Fruit fly (Drosophila melanogaster) whole organism, embryonic: ENCODE data around the gene CG32983.
A peak's percentile ranks its signal among the peaks of the same experiment; 100 is the strongest.

Source experiments
- Abd-B ChIP-seq: fragments of 200-800 bp; sonication (Bioruptor generic); optimal IDR thresholded peaks from 2 replicates; lab custom pipeline; 2018; ENCODE audit warnings: missing biosample characterization, mild to moderate bottlenecking, missing genetic modification characterization, moderate library complexity
- Ada2b ChIP-seq: fragments of 200-800 bp; sonication (Bioruptor generic); IDR thresholded peaks from 2 replicates; pipeline ENCODE4 v1.3.6; 2022; ENCODE audit warnings: missing biosample characterization, missing genetic modification characterization
- B-H2 ChIP-seq: fragments of 200-800 bp; sonication (Bioruptor generic); optimal IDR thresholded peaks from 2 replicates; lab custom pipeline; 2018; ENCODE audit warnings: missing biosample characterization, mild to moderate bottlenecking, missing genetic modification characterization
- Bteb2 ChIP-seq: fragments of 200-800 bp; sonication (Bioruptor generic); optimal IDR thresholded peaks from 2 replicates; lab custom pipeline; 2016; ENCODE audit warnings: missing biosample characterization, missing genetic modification characterization
- CG10431 ChIP-seq: fragments of 200-800 bp; sonication (Bioruptor generic); optimal IDR thresholded peaks from 3 replicates; lab custom pipeline; 2018; ENCODE audit warnings: missing biosample characterization, mild to moderate bottlenecking, missing genetic modification characterization
- CG10565 ChIP-seq: fragments of 200-800 bp; sonication (Bioruptor generic); optimal IDR thresholded peaks from 3 replicates; lab custom pipeline; 2016; ENCODE audit warnings: missing biosample characterization, mild to moderate bottlenecking, missing genetic modification characterization
- CG11085 ChIP-seq: fragments of 200-800 bp; sonication (Bioruptor generic); IDR thresholded peaks from 2 replicates; pipeline ENCODE4 v1.3.6; 2022; ENCODE audit warnings: missing biosample characterization, missing genetic modification characterization
- CG13296 ChIP-seq: fragments of 200-800 bp; sonication (Bioruptor generic); optimal IDR thresholded peaks from 3 replicates; lab custom pipeline; 2018; ENCODE audit warnings: missing biosample characterization, mild to moderate bottlenecking, missing genetic modification characterization
- CG14014 ChIP-seq: fragments of 200-800 bp; sonication (Bioruptor generic); IDR thresholded peaks from 2 replicates; pipeline ENCODE4 v1.3.6; 2022; ENCODE audit warnings: missing biosample characterization, missing genetic modification characterization
- CG14965 ChIP-seq: fragments of 200-800 bp; sonication (Bioruptor generic); optimal IDR thresholded peaks from 2 replicates; lab custom pipeline; 2016; ENCODE audit warnings: missing biosample characterization, missing genetic modification characterization, borderline replicate concordance
- CG15479 ChIP-seq: fragments of 200-800 bp; sonication (Bioruptor generic); optimal IDR thresholded peaks from 3 replicates; lab custom pipeline; 2019; ENCODE audit warnings: missing biosample characterization, mild to moderate bottlenecking, missing genetic modification characterization, moderate library complexity
- CG16779 ChIP-seq: fragments of 200-800 bp; sonication (Bioruptor generic); IDR thresholded peaks from 2 replicates; pipeline ENCODE4 v1.3.6; 2022; ENCODE audit warnings: missing biosample characterization, missing genetic modification characterization
- CG16815 ChIP-seq: fragments of 200-800 bp; sonication (Bioruptor generic); optimal IDR thresholded peaks from 3 replicates; lab custom pipeline; 2017; ENCODE audit warnings: missing biosample characterization, mild to moderate bottlenecking, missing genetic modification characterization
- CG17829 ChIP-seq: fragments of 200-800 bp; optimal IDR thresholded peaks from 2 replicates; lab custom pipeline; 2019; ENCODE audit warnings: missing biosample characterization, mild to moderate bottlenecking, missing genetic modification characterization, moderate library complexity
- CG2678 ChIP-seq: fragments of 200-800 bp; sonication (Bioruptor generic); optimal IDR thresholded peaks from 3 replicates; lab custom pipeline; 2019; ENCODE audit warnings: missing biosample characterization, mild to moderate bottlenecking, missing genetic modification characterization, moderate library complexity
- CG34224 ChIP-seq: fragments of 200-800 bp; sonication (Bioruptor generic); IDR thresholded peaks from 3 replicates; pipeline ENCODE4 v1.3.6; 2022; ENCODE audit warnings: missing biosample characterization, missing genetic modification characterization; ENCODE audit not compliant: partially characterized antibody
- CG34376 ChIP-seq: fragments of 200-800 bp; sonication (Bioruptor generic); optimal IDR thresholded peaks from 2 replicates; lab custom pipeline; 2018; ENCODE audit warnings: missing biosample characterization, mild to moderate bottlenecking, missing genetic modification characterization
- CG4854 ChIP-seq: fragments of 200-800 bp; sonication (Bioruptor generic); optimal IDR thresholded peaks from 2 replicates; lab custom pipeline; 2016; ENCODE audit warnings: missing biosample characterization, missing genetic modification characterization, inconsistent platforms
- CG6683 ChIP-seq: fragments of 200-800 bp; sonication (Bioruptor generic); optimal IDR thresholded peaks from 2 replicates; lab custom pipeline; 2017; ENCODE audit warnings: missing biosample characterization, mild to moderate bottlenecking, missing genetic modification characterization, missing genetic modification reagents
- CG7271 ChIP-seq: fragments of 200-800 bp; sonication (Bioruptor generic); optimal IDR thresholded peaks from 2 replicates; lab custom pipeline; 2018; ENCODE audit warnings: missing biosample characterization, mild to moderate bottlenecking, missing genetic modification characterization, moderate library complexity
- CG8089 ChIP-seq: fragments of 200-800 bp; sonication (Bioruptor generic); optimal IDR thresholded peaks from 3 replicates; lab custom pipeline; 2016; ENCODE audit warnings: missing biosample characterization, missing genetic modification characterization
- CG8281 ChIP-seq: fragments of 200-800 bp; sonication (Bioruptor generic); optimal IDR thresholded peaks from 2 replicates; lab custom pipeline; 2018; ENCODE audit warnings: missing biosample characterization, mild to moderate bottlenecking, missing genetic modification characterization, moderate library complexity
- CG8924 ChIP-seq: fragments of 200-800 bp; optimal IDR thresholded peaks from 3 replicates; lab custom pipeline; 2019; ENCODE audit warnings: missing biosample characterization, mild to moderate bottlenecking, missing genetic modification characterization, moderate library complexity
- CG9437 ChIP-seq: fragments of 200-800 bp; sonication (Bioruptor generic); optimal IDR thresholded peaks from 2 replicates; lab custom pipeline; 2018; ENCODE audit warnings: missing biosample characterization, mild to moderate bottlenecking, missing genetic modification characterization
- D19A ChIP-seq: fragments of 200-800 bp; optimal IDR thresholded peaks from 3 replicates; lab custom pipeline; 2019; ENCODE audit warnings: missing biosample characterization, mild to moderate bottlenecking, missing genetic modification characterization, moderate library complexity
- Dp ChIP-seq: fragments of 200-800 bp; sonication (Bioruptor generic); optimal IDR thresholded peaks from 2 replicates; lab custom pipeline; 2018; ENCODE audit warnings: missing biosample characterization, mild to moderate bottlenecking, missing genetic modification characterization, moderate library complexity
- HLH3B ChIP-seq: fragments of 200-800 bp; sonication (Bioruptor generic); IDR thresholded peaks from 2 replicates; pipeline ENCODE4 v1.3.6; 2022; ENCODE audit warnings: missing biosample characterization, missing genetic modification characterization
- Hr39 ChIP-seq: fragments of >200 bp; optimal IDR thresholded peaks from 2 replicates; lab custom pipeline; 2017
- Hr51 ChIP-seq, 2 experiments: fragments of 200-800 bp; sonication (Bioruptor generic); optimal IDR thresholded peaks; 2 replicates in 1 of 2; 3 replicates in 1 of 2; lab custom pipeline; 2016 to 2018; ENCODE audit warnings: missing biosample characterization in 2 of 2, missing genetic modification characterization in 2 of 2, mild to moderate bottlenecking in 1 of 2, moderate library complexity in 1 of 2
- Lhr ChIP-seq: fragments of 200-800 bp; sonication (Bioruptor generic); optimal IDR thresholded peaks from 3 replicates; lab custom pipeline; 2017; ENCODE audit warnings: mild to moderate bottlenecking, missing biosample characterization, missing genetic modification reagents, missing genetic modification characterization
- Max ChIP-seq: fragments of 200-800 bp; sonication (Bioruptor generic); optimal IDR thresholded peaks from 2 replicates; lab custom pipeline; 2016; ENCODE audit warnings: missing biosample characterization, mild to moderate bottlenecking, missing genetic modification characterization
- NFAT ChIP-seq: fragments of 200-800 bp; sonication (Bioruptor generic); IDR thresholded peaks from 2 replicates; pipeline ENCODE4 v1.3.6; 2022; ENCODE audit warnings: missing biosample characterization, missing genetic modification characterization
- NfI ChIP-seq: fragments of 200-800 bp; sonication (Bioruptor generic); optimal IDR thresholded peaks from 3 replicates; lab custom pipeline; 2018; ENCODE audit warnings: missing biosample characterization, mild to moderate bottlenecking, missing genetic modification characterization, moderate library complexity
- Pdp1 ChIP-seq, 2 experiments: fragments of 200-800 bp; sonication (Bioruptor generic); optimal IDR thresholded peaks; 3 replicates each; lab custom pipeline; 2016; ENCODE audit warnings: missing biosample characterization in 2 of 2, missing genetic modification characterization in 2 of 2, mild to moderate bottlenecking in 1 of 2, moderate library complexity in 1 of 2
- Sry-δ ChIP-seq: fragments of 200-800 bp; sonication (Bioruptor generic); optimal IDR thresholded peaks from 2 replicates; lab custom pipeline; 2016; ENCODE audit warnings: missing biosample characterization, missing genetic modification characterization
- ase ChIP-seq: fragments of 200-800 bp; sonication (Bioruptor generic); IDR thresholded peaks from 3 replicates; pipeline ENCODE4 v1.3.6; 2022; ENCODE audit warnings: missing biosample characterization, missing genetic modification characterization
- bcd ChIP-seq: fragments of 200-800 bp; sonication (Bioruptor generic); optimal IDR thresholded peaks from 2 replicates; lab custom pipeline; 2017; ENCODE audit warnings: missing biosample characterization, mild to moderate bottlenecking, missing genetic modification characterization
- bigmax ChIP-seq: fragments of 200-800 bp; sonication (Bioruptor generic); optimal IDR thresholded peaks from 2 replicates; lab custom pipeline; 2018; ENCODE audit warnings: missing biosample characterization, mild to moderate bottlenecking, missing genetic modification characterization
- dm ChIP-seq: fragments of 200-800 bp; sonication (Bioruptor generic); optimal IDR thresholded peaks from 3 replicates; lab custom pipeline; 2016; ENCODE audit warnings: missing biosample characterization, missing genetic modification characterization
- dmrt11E ChIP-seq: fragments of 200-800 bp; sonication (Bioruptor generic); optimal IDR thresholded peaks from 3 replicates; lab custom pipeline; 2018; ENCODE audit warnings: missing biosample characterization, mild to moderate bottlenecking, missing genetic modification characterization, moderate library complexity
- exex ChIP-seq: fragments of 200-800 bp; sonication (Bioruptor generic); optimal IDR thresholded peaks from 4 replicates; lab custom pipeline; 2018; ENCODE audit warnings: missing biosample characterization, mild to moderate bottlenecking, missing genetic modification characterization, moderate library complexity
- fd64A ChIP-seq: fragments of 200-800 bp; sonication (Bioruptor generic); optimal IDR thresholded peaks from 3 replicates; lab custom pipeline; 2018; ENCODE audit warnings: missing biosample characterization, mild to moderate bottlenecking, missing genetic modification characterization
- gro ChIP-seq: fragments of 200-800 bp; sonication (Bioruptor generic); optimal IDR thresholded peaks from 2 replicates; lab custom pipeline; 2016; ENCODE audit warnings: missing biosample characterization, missing genetic modification characterization
- gsb-n ChIP-seq: fragments of 200-800 bp; sonication (Bioruptor generic); optimal IDR thresholded peaks from 3 replicates; lab custom pipeline; 2018; ENCODE audit warnings: missing biosample characterization, mild to moderate bottlenecking, missing genetic modification characterization
- ind ChIP-seq: fragments of 200-800 bp; sonication (Bioruptor generic); optimal IDR thresholded peaks from 3 replicates; lab custom pipeline; 2016; ENCODE audit warnings: missing biosample characterization, missing genetic modification characterization
- mld ChIP-seq: fragments of 200-800 bp; sonication (Bioruptor generic); IDR thresholded peaks from 3 replicates; pipeline ENCODE4 v1.3.6; 2022; ENCODE audit warnings: missing biosample characterization, missing genetic modification characterization; ENCODE audit not compliant: partially characterized antibody
- pros ChIP-seq: fragments of 200-800 bp; sonication (Bioruptor generic); optimal IDR thresholded peaks from 3 replicates; lab custom pipeline; 2019; ENCODE audit warnings: missing biosample characterization, mild to moderate bottlenecking, missing genetic modification characterization, moderate library complexity
- row ChIP-seq: fragments of 200-800 bp; sonication (Bioruptor generic); IDR thresholded peaks from 3 replicates; pipeline ENCODE4 v1.3.6; 2022; ENCODE audit warnings: missing biosample characterization, missing genetic modification characterization
- vvl ChIP-seq: fragments of 200-800 bp; sonication (Bioruptor generic); IDR thresholded peaks from 2 replicates; pipeline ENCODE4 v1.3.6; 2022; ENCODE audit warnings: missing biosample characterization, missing genetic modification characterization
- zf30C ChIP-seq: fragments of 200-800 bp; sonication (Bioruptor generic); optimal IDR thresholded peaks from 3 replicates; lab custom pipeline; 2018; ENCODE audit warnings: missing biosample characterization, mild to moderate bottlenecking, missing genetic modification characterization
- zfh2 ChIP-seq: fragments of 200-800 bp; sonication (Bioruptor generic); optimal IDR thresholded peaks from 2 replicates; lab custom pipeline; 2016; ENCODE audit warnings: missing biosample characterization, missing genetic modification characterization

The CG32983 gene

dm6 chr2L:8852235-8852634 lies 13.4 kb upstream of the CG32983 start (continued):
- TF ChIP-seq zfh2: no peak
- no peak for TF ChIP-seq mld (GFP tag; lab: Robert Waterston, UW)
- TF ChIP-seq CG6683: peak; percentile 27
- TF ChIP-seq ase (GFP tag; lab: Robert Waterston, UW): no peak
- no peak for TF ChIP-seq Ada2b (GFP tag; lab: Robert Waterston, UW)
- TF ChIP-seq HLH3B (GFP tag; lab: Robert Waterston, UW): peak; percentile 47; the same call in 1 of the 2 replicates
- TF ChIP-seq Lhr (GFP tag; lab: Kevin White, UChicago): peak; percentile 59
- peak; percentile 12 for TF ChIP-seq exex
- TF ChIP-seq CG8281: peak; percentile 44
- peak; percentile 41 to 57 for TF ChIP-seq Pdp1 (GFP tag; optimal IDR thresholded peaks at IDR 0.05; lab: Kevin White, UChicago)
- TF ChIP-seq ind (GFP tag; lab: Kevin White, UChicago): no peak
- TF ChIP-seq CG8924: peak; percentile 77
- no peak for TF ChIP-seq CG14014 (GFP tag; lab: Robert Waterston, UW)
- no peak for TF ChIP-seq Hr39 (lab: Kevin White, UChicago)
- no peak for TF ChIP-seq CG9437 (GFP tag; lab: Kevin White, UChicago)
- TF ChIP-seq CG4854 (GFP tag; lab: Kevin White, UChicago): peak; percentile 15
- no peak for TF ChIP-seq CG34376 (GFP tag; lab: Kevin White, UChicago)
- no peak for TF ChIP-seq NFAT
- TF ChIP-seq bcd (GFP tag; lab: Kevin White, UChicago): peak; percentile 35
- no peak for TF ChIP-seq gro (GFP tag; lab: Kevin White, UChicago)
- peak; percentile 72 for TF ChIP-seq pros (GFP tag; lab: Kevin White, UChicago)
- TF ChIP-seq dmrt11E (tag; lab: Kevin White, UChicago): peak; percentile 89
- peak in 1 of 2 experiments; percentile 1 for TF ChIP-seq Hr51 (GFP tag; optimal IDR thresholded peaks at IDR 0.05; lab: Kevin White, UChicago)
- TF ChIP-seq bigmax (GFP tag; lab: Kevin White, UChicago): no peak
- TF ChIP-seq D19A (tag; lab: Kevin White, UChicago): peak; percentile 60
- peak; percentile 66 for TF ChIP-seq CG2678 (tag; lab: Kevin White, UChicago)
- peak; percentile 70 for TF ChIP-seq CG10431 (GFP tag; lab: Kevin White, UChicago)
- TF ChIP-seq CG15479 (GFP tag; lab: Kevin White, UChicago): peak; percentile 50
- TF ChIP-seq dm: no peak
- TF ChIP-seq zf30C: no peak
- TF ChIP-seq CG34224 (GFP tag; lab: Robert Waterston, UW): no peak
- no peak for TF ChIP-seq B-H2 (GFP tag; lab: Kevin White, UChicago)
- no peak for TF ChIP-seq CG13296 (GFP tag; lab: Kevin White, UChicago)
- no peak for TF ChIP-seq Dp (GFP tag; lab: Kevin White, UChicago)
- peak; percentile 69 for TF ChIP-seq CG8089
- no peak for TF ChIP-seq Abd-B (GFP tag; lab: Kevin White, UChicago)
- no peak for TF ChIP-seq CG14965 (GFP tag; lab: Kevin White, UChicago)
- peak; percentile 52 for TF ChIP-seq CG17829 (tag; lab: Kevin White, UChicago)
- TF ChIP-seq gsb-n (tag; lab: Kevin White, UChicago): peak; percentile 77
- TF ChIP-seq Sry-δ: no peak
- peak; percentile 77 for TF ChIP-seq fd64A (GFP tag; lab: Kevin White, UChicago)
- no peak for TF ChIP-seq CG11085 (GFP tag; lab: Robert Waterston, UW)
- no peak for TF ChIP-seq Max
- TF ChIP-seq CG7271 (tag; lab: Kevin White, UChicago): peak; percentile 64
- no peak for TF ChIP-seq Bteb2 (GFP tag; lab: Kevin White, UChicago)
- no peak for TF ChIP-seq NfI (GFP tag; lab: Kevin White, UChicago)
- no peak for TF ChIP-seq CG16815 (GFP tag; lab: Kevin White, UChicago)
- no peak for TF ChIP-seq row (GFP tag; lab: Robert Waterston, UW)
- TF ChIP-seq CG16779 (GFP tag; lab: Robert Waterston, UW): no peak
- peak; percentile 27; the same call in 1 of the 2 replicates for TF ChIP-seq vvl
- no peak for TF ChIP-seq CG10565
